Worm (Caenorhabditis elegans): Measurements from ENCODE around the gene madf-5.

DNA sequence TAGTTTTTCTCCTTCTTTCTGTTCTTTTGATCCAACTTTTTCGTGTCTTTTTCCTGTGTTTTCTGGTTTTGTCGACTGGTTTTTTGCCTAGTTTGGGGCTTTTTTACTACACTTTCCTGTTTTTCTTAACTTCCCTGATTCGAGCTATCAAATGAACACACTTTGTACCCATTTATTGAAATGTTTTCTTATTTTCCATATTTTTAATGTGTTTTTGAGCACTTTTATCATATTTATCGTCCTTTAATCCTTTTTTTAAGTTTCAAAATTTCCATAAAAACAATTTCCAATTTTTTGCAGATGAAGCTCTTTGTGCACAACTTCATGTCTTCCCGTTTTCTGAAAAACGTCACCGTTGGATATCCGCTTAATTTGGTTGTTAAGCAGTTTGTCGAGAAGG lies 39.4 kb upstream of the madf-5 start, which contains the start of gene C04H5.1:
- TF ChIP-seq cog-1 (tag; optimal IDR thresholded peaks at IDR 0.05) (no peak), T22C8.4 (GFP tag; IDR thresholded peaks at IDR 0.05) (no peak), flt-1 (GFP tag; IDR thresholded peaks at IDR 0.05) (no peak), med-1 (GFP tag; optimal IDR thresholded peaks at IDR 0.05; ENCODE audit: insufficient read depth) (no peak)

All from whole organism, midembryonic.